Worm (Caenorhabditis elegans) whole organism, L4 larva: ENCODE results near the gene F59B10.2.

Experiments
- F10B5.3 ChIP-seq: sonication (generic microtip); optimal IDR thresholded peaks from 2 replicates; lab custom pipeline; 2016; ENCODE audit warnings: mild to moderate bottlenecking, missing genetic modification characterization, missing compliant biosample characterization
- F37D6.2 ChIP-seq: sonication (generic microtip); optimal IDR thresholded peaks from 2 replicates; lab custom pipeline; 2016; ENCODE audit warnings: mild to moderate bottlenecking, missing genetic modification characterization, missing compliant biosample characterization
- T20F7.1 ChIP-seq: fragments of 200-800 bp; sonication (Bioruptor generic); optimal IDR thresholded peaks from 2 replicates; lab custom pipeline; 2018; ENCODE audit warnings: mild to moderate bottlenecking, missing genetic modification characterization, missing compliant biosample characterization
- Y5F2A.4 ChIP-seq: fragments of 200-800 bp; sonication (Bioruptor generic); optimal IDR thresholded peaks from 2 replicates; lab custom pipeline; 2018; ENCODE audit warnings: mild to moderate bottlenecking, missing genetic modification characterization, missing compliant biosample characterization
- Y75B8A.6 ChIP-seq: fragments of 200-800 bp; sonication (Bioruptor generic); IDR thresholded peaks from 2 replicates; pipeline ENCODE4 v1.3.6; 2022; ENCODE audit warnings: missing genetic modification reagents, missing genetic modification characterization, missing compliant biosample characterization
- aha-1 ChIP-seq: fragments of 150-350 bp; peaks from one replicate; lab custom pipeline; 2014; ENCODE audit warnings: missing biosample characterization, missing genetic modification characterization
- aly-2 ChIP-seq: sonication (generic microtip); optimal IDR thresholded peaks from 2 replicates; lab custom pipeline; 2018; ENCODE audit warnings: missing biosample characterization, missing genetic modification characterization
- ama-1 ChIP-seq: fragments of 150-350 bp; optimal IDR thresholded peaks from 2 replicates; lab custom pipeline; 2014; ENCODE audit warnings: inconsistent platforms, mixed read lengths
- arid-1 ChIP-seq: fragments of 200-800 bp; sonication (Bioruptor generic); conservative IDR thresholded peaks from 2 replicates; pipeline ENCODE4 v1.3.6; 2022; ENCODE audit warnings: missing genetic modification reagents, missing genetic modification characterization, missing compliant biosample characterization
- attf-4 ChIP-seq: sonication (generic microtip); optimal IDR thresholded peaks from 3 replicates; lab custom pipeline; 2017; ENCODE audit warnings: missing biosample characterization, missing genetic modification characterization
- ceh-28 ChIP-seq: fragments of 150-350 bp; optimal IDR thresholded peaks from 2 replicates; lab custom pipeline; 2014; ENCODE audit warnings: missing biosample characterization, missing genetic modification reagents, missing genetic modification characterization
- ceh-32 ChIP-seq: sonication (generic microtip); optimal IDR thresholded peaks from 2 replicates; lab custom pipeline; 2016; ENCODE audit warnings: mild to moderate bottlenecking, missing genetic modification characterization, missing compliant biosample characterization; ENCODE audit not compliant: poor library complexity
- daf-12 ChIP-seq: fragments of 150-350 bp; optimal IDR thresholded peaks from 2 replicates; lab custom pipeline; 2014; ENCODE audit warnings: missing biosample characterization, missing genetic modification reagents, missing genetic modification characterization
- daf-16 ChIP-seq, 3 experiments: sonication (generic microtip); optimal IDR thresholded peaks; 2 replicates each; lab custom pipeline; 2016 to 2017; ENCODE audit warnings: missing genetic modification characterization in 3 of 3, missing genetic modification reagents in 3 of 3, mild to moderate bottlenecking in 2 of 3, missing compliant biosample characterization in 2 of 3, missing biosample characterization in 1 of 3, moderate library complexity in 1 of 3
- daf-19 ChIP-seq: fragments of 200-800 bp; sonication (Bioruptor generic); conservative IDR thresholded peaks from 2 replicates; pipeline ENCODE4 v1.3.6; 2022; ENCODE audit warnings: missing genetic modification characterization, missing compliant biosample characterization
- dmd-6 ChIP-seq: fragments of 200-800 bp; sonication (Bioruptor generic); IDR thresholded peaks from 2 replicates; pipeline ENCODE4 v1.3.6; 2022; ENCODE audit warnings: missing genetic modification reagents, missing genetic modification characterization, missing compliant biosample characterization
- dmd-9 ChIP-seq: fragments of 200-800 bp; sonication (Bioruptor generic); IDR thresholded peaks from 2 replicates; pipeline ENCODE4 v1.3.6; 2022; ENCODE audit warnings: missing genetic modification reagents, missing genetic modification characterization, missing compliant biosample characterization
- dve-1 ChIP-seq: sonication (generic microtip); optimal IDR thresholded peaks from 2 replicates; lab custom pipeline; 2017; ENCODE audit warnings: antibody characterized with exemption, mild to moderate bottlenecking, missing genetic modification characterization, missing compliant biosample characterization; ENCODE audit not compliant: insufficient read depth
- fos-1 ChIP-seq: fragments of 150-350 bp; optimal IDR thresholded peaks from 2 replicates; lab custom pipeline; 2014; ENCODE audit warnings: missing biosample characterization, missing genetic modification characterization
- gei-8 ChIP-seq: fragments of 200-800 bp; sonication (Bioruptor generic); optimal IDR thresholded peaks from 2 replicates; lab custom pipeline; 2018; ENCODE audit warnings: mild to moderate bottlenecking, missing genetic modification characterization, missing compliant biosample characterization
- lim-7 ChIP-seq: fragments of 200-800 bp; sonication (Bioruptor generic); IDR thresholded peaks from 2 replicates; pipeline ENCODE4 v1.3.6; 2022; ENCODE audit warnings: missing genetic modification characterization, missing compliant biosample characterization
- lin-13 ChIP-seq: fragments of 150-350 bp; optimal IDR thresholded peaks from 2 replicates; lab custom pipeline; 2014; ENCODE audit warnings: missing biosample characterization, missing genetic modification reagents, missing genetic modification characterization
- lin-29 ChIP-seq: fragments of 200-800 bp; sonication (Bioruptor generic); IDR thresholded peaks from 2 replicates; pipeline ENCODE4 v1.3.6; 2022; ENCODE audit warnings: missing genetic modification reagents, missing genetic modification characterization, missing compliant biosample characterization
- lin-38 ChIP-seq: fragments of 200-800 bp; sonication (Bioruptor generic); IDR thresholded peaks from 2 replicates; pipeline ENCODE4 v1.3.6; 2022; ENCODE audit warnings: missing genetic modification reagents, missing genetic modification characterization, missing compliant biosample characterization
- lin-39 ChIP-seq: fragments of 150-350 bp; optimal IDR thresholded peaks from 2 replicates; lab custom pipeline; 2014; ENCODE audit warnings: missing biosample characterization, missing genetic modification reagents, missing genetic modification characterization
- lir-3 ChIP-seq: sonication (generic microtip); optimal IDR thresholded peaks from 2 replicates; lab custom pipeline; 2016; ENCODE audit warnings: mild to moderate bottlenecking, missing genetic modification characterization, missing compliant biosample characterization
- lsy-2 ChIP-seq, 2 experiments: fragments of 150-350 bp in 1 of 2; sonication (generic microtip) in 1 of 2; optimal IDR thresholded peaks; 2 replicates each; lab custom pipeline; 2014 to 2017; ENCODE audit warnings: missing biosample characterization in 2 of 2, missing genetic modification characterization in 2 of 2
- madf-5 ChIP-seq, 2 experiments: fragments of 200-800 bp; sonication (Bioruptor generic); IDR thresholded peaks; 2 replicates each; pipeline ENCODE4 v1.3.6; 2022; ENCODE audit warnings: missing compliant biosample characterization in 2 of 2, missing genetic modification characterization in 2 of 2
- madf-9 ChIP-seq: fragments of 200-800 bp; sonication (Bioruptor generic); conservative IDR thresholded peaks from 2 replicates; pipeline ENCODE4 v1.3.6; 2022; ENCODE audit warnings: missing genetic modification reagents, missing genetic modification characterization, missing compliant biosample characterization
- mdl-1 ChIP-seq, 2 experiments: fragments of 150-350 bp in 1 of 2; sonication (generic microtip) in 1 of 2; optimal IDR thresholded peaks; 2 replicates each; lab custom pipeline; 2014 to 2017; ENCODE audit warnings: missing biosample characterization in 2 of 2, missing genetic modification characterization in 2 of 2
- mdt-29 ChIP-seq: fragments of 200-800 bp; sonication (Bioruptor generic); IDR thresholded peaks from 2 replicates; pipeline ENCODE4 v1.3.6; 2022; ENCODE audit warnings: missing genetic modification reagents, missing genetic modification characterization, missing compliant biosample characterization
- mes-2 ChIP-seq: sonication (generic microtip); optimal IDR thresholded peaks from 2 replicates; lab custom pipeline; 2016; ENCODE audit warnings: missing genotype, mild to moderate bottlenecking, missing genetic modification characterization, missing compliant biosample characterization; ENCODE audit not compliant: poor library complexity, severe bottlenecking
- nhr-11 ChIP-seq: fragments of 150-350 bp; optimal IDR thresholded peaks from 2 replicates; lab custom pipeline; 2014; ENCODE audit warnings: missing biosample characterization, missing genetic modification characterization
- nhr-111 ChIP-seq: fragments of 200-800 bp; sonication (Bioruptor generic); optimal IDR thresholded peaks from 2 replicates; lab custom pipeline; 2018; ENCODE audit warnings: mild to moderate bottlenecking, missing genetic modification characterization, missing compliant biosample characterization
- nhr-237 ChIP-seq: sonication (generic microtip); optimal IDR thresholded peaks from 2 replicates; lab custom pipeline; 2017; ENCODE audit warnings: missing biosample characterization, missing genetic modification characterization
- nhr-28 ChIP-seq: fragments of 150-350 bp; optimal IDR thresholded peaks from 2 replicates; lab custom pipeline; 2014; ENCODE audit warnings: missing biosample characterization, missing genetic modification characterization
- nhr-42 ChIP-seq: fragments of 200-800 bp; sonication (Bioruptor generic); IDR thresholded peaks from 2 replicates; pipeline ENCODE4 v1.3.6; 2022; ENCODE audit warnings: missing genetic modification characterization, missing compliant biosample characterization
- nhr-6 ChIP-seq: fragments of 150-350 bp; optimal IDR thresholded peaks from 2 replicates; lab custom pipeline; 2014; ENCODE audit warnings: missing biosample characterization, missing genetic modification characterization
- nhr-76 ChIP-seq: fragments of 150-350 bp; optimal IDR thresholded peaks from 2 replicates; lab custom pipeline; 2014; ENCODE audit warnings: missing biosample characterization, missing genetic modification characterization
- pha-4 ChIP-seq, 2 experiments: fragments of 150-350 bp in 1 of 2; fragments of 200-800 bp in 1 of 2; sonication (Bioruptor generic) in 1 of 2; IDR thresholded peaks in 1 of 2; optimal IDR thresholded peaks in 1 of 2; 2 replicates each; pipeline versions ENCODE4 v1.3.6 to Lab custom; 2014 to 2022; ENCODE audit warnings: missing genetic modification characterization in 2 of 2, missing genetic modification reagents in 2 of 2, missing biosample characterization in 1 of 2, missing compliant biosample characterization in 1 of 2
- pqm-1 ChIP-seq: sonication (generic microtip); optimal IDR thresholded peaks from 2 replicates; lab custom pipeline; 2017; ENCODE audit warnings: missing biosample characterization, missing genetic modification characterization
- saeg-2 ChIP-seq: fragments of 200-800 bp; sonication (Bioruptor generic); IDR thresholded peaks from 2 replicates; pipeline ENCODE4 v1.3.6; 2022; ENCODE audit warnings: missing genetic modification reagents, missing genetic modification characterization, missing compliant biosample characterization
- sdz-12 ChIP-seq: fragments of 200-800 bp; sonication (Bioruptor generic); optimal IDR thresholded peaks from 2 replicates; lab custom pipeline; 2018; ENCODE audit warnings: mild to moderate bottlenecking, missing genetic modification characterization, missing compliant biosample characterization
- snpc-4 ChIP-seq: fragments of 150-350 bp; optimal IDR thresholded peaks from 2 replicates; lab custom pipeline; 2014; ENCODE audit warnings: missing biosample characterization, missing genetic modification characterization
- spr-3 ChIP-seq: fragments of 200-800 bp; sonication (Bioruptor generic); optimal IDR thresholded peaks from 2 replicates; lab custom pipeline; 2018; ENCODE audit warnings: mild to moderate bottlenecking, missing genetic modification characterization, missing compliant biosample characterization
- tra-1 ChIP-seq: fragments of 200-800 bp; sonication (Bioruptor generic); IDR thresholded peaks from 2 replicates; pipeline ENCODE4 v1.3.6; 2022; ENCODE audit warnings: missing genetic modification reagents, missing genetic modification characterization, missing compliant biosample characterization
- unc-130 ChIP-seq: sonication (generic microtip); optimal IDR thresholded peaks from 2 replicates; lab custom pipeline; 2016; ENCODE audit warnings: missing genetic modification reagents, missing genetic modification characterization, missing compliant biosample characterization
- unc-39 ChIP-seq: sonication (generic microtip); optimal IDR thresholded peaks from 2 replicates; lab custom pipeline; 2017; ENCODE audit warnings: missing biosample characterization, missing genetic modification characterization
- unc-62 ChIP-seq, 3 experiments: fragments of 150-350 bp in 1 of 3; sonication (generic microtip); optimal IDR thresholded peaks in 2 of 3; peaks in 1 of 3; 1 replicate in 1 of 3; 2 replicates in 2 of 3; lab custom pipeline; 2014 to 2017; ENCODE audit warnings: missing biosample characterization in 3 of 3, missing genetic modification characterization in 3 of 3, missing genetic modification reagents in 3 of 3, missing genotype in 1 of 3
- zip-2 ChIP-seq: fragments of 150-350 bp; optimal IDR thresholded peaks from 2 replicates; lab custom pipeline; 2014; ENCODE audit warnings: missing biosample characterization, missing genetic modification characterization
- ztf-7 ChIP-seq: fragments of 150-350 bp; optimal IDR thresholded peaks from 2 replicates; lab custom pipeline; 2014; ENCODE audit warnings: missing biosample characterization, missing genetic modification characterization

Gene F59B10.2

DNA sequence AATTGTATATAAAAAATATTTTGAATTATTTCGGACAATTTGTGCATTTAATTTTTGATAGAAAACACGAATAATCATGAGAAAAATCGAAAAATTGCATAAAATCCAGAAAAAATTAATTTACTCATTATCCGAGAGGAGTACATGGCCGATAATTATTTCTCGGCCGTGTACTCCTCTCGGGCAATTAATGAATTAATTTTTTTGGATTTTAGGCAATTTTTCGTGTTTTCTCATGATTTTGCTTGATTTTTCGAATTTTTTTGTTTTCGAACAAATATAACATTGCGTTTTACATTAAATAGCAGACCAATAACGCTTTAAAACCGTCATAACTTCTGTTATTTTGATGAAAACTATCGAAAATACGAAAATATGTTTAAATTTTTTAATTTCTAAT, 28.3 kb upstream of the F59B10.2 start (continued):
- no peak for TF ChIP-seq F37D6.2 (tag; lab: Kevin White, UChicago)
- no peak for TF ChIP-seq gei-8 (GFP tag; lab: Kevin White, UChicago)
- TF ChIP-seq arid-1 (GFP tag; lab: Robert Waterston, UW) = no peak
- TF ChIP-seq zip-2 = no peak
- TF ChIP-seq Y5F2A.4 (GFP tag; lab: Kevin White, UChicago) = no peak
- TF ChIP-seq pqm-1 (tag; lab: Kevin White, UChicago) = no peak
- peak in 1 of 2 experiments; percentile 75 for TF ChIP-seq lsy-2 (tag; optimal IDR thresholded peaks at IDR 0.05; lab: Kevin White, UChicago)
- no peak for TF ChIP-seq ama-1
- TF ChIP-seq ceh-28 (tag; lab: Kevin White, UChicago) = no peak
- TF ChIP-seq lim-7 (GFP tag; lab: Robert Waterston, UW) = no peak
- TF ChIP-seq daf-16 (GFP tag; optimal IDR thresholded peaks at IDR 0.05; lab: Kevin White, UChicago) = no peak
- no peak for TF ChIP-seq daf-16 (tag; optimal IDR thresholded peaks at IDR 0.05; lab: Kevin White, UChicago)
- TF ChIP-seq nhr-11 = peak; percentile 45
- 0 out of 4 replicates have a peak, but pooled peaks of 1 of the 2 experiments have one; percentile 36 for TF ChIP-seq madf-5 (GFP tag; IDR thresholded peaks at IDR 0.05; lab: Robert Waterston, UW)
- TF ChIP-seq mes-2 (tag; lab: Kevin White, UChicago) = peak; percentile 97
- TF ChIP-seq unc-130 (GFP tag; lab: Kevin White, UChicago) = peak; percentile 63
- peak; percentile 60 for TF ChIP-seq dve-1 (tag; lab: Kevin White, UChicago)
- no peak for TF ChIP-seq Y75B8A.6 (GFP tag; lab: Robert Waterston, UW)
- no peak for TF ChIP-seq F10B5.3 (tag; lab: Kevin White, UChicago)
- TF ChIP-seq aly-2 (tag; lab: Kevin White, UChicago) = no peak
- no peak for TF ChIP-seq attf-4
- TF ChIP-seq lin-13 (GFP tag; lab: Kevin White, UChicago) = no peak
- peak; percentile 48 for TF ChIP-seq dmd-6 (GFP tag; lab: Robert Waterston, UW)
- TF ChIP-seq dmd-9 (GFP tag; lab: Robert Waterston, UW) = peak; percentile 88
- TF ChIP-seq saeg-2 = no peak
- no peak for TF ChIP-seq nhr-237 (tag; lab: Kevin White, UChicago)
- peak; percentile 72 for TF ChIP-seq madf-9 (GFP tag; lab: Robert Waterston, UW)
- no peak for TF ChIP-seq nhr-42
- TF ChIP-seq spr-3 (GFP tag; lab: Kevin White, UChicago) = no peak
- TF ChIP-seq lin-29 = no peak
- peak; percentile 66 for TF ChIP-seq tra-1 (GFP tag; lab: Robert Waterston, UW)
- peak; percentile 63 for TF ChIP-seq lin-38 (GFP tag; lab: Robert Waterston, UW)
- no peak for TF ChIP-seq pha-4 (GFP tag; IDR thresholded peaks at IDR 0.05; lab: Robert Waterston, UW)
- no peak for TF ChIP-seq pha-4 (tag; optimal IDR thresholded peaks at IDR 0.05; lab: Kevin White, UChicago)
- no peak for TF ChIP-seq mdt-29
- TF ChIP-seq nhr-76 (tag; lab: Kevin White, UChicago) = no peak
- TF ChIP-seq mdl-1 (tag; optimal IDR thresholded peaks at IDR 0.05; lab: Kevin White, UChicago) = no peak
- TF ChIP-seq ztf-7 (tag; lab: Kevin White, UChicago) = no peak
- no peak for TF ChIP-seq lir-3 (tag; lab: Kevin White, UChicago)
- no peak for TF ChIP-seq nhr-111 (GFP tag; lab: Kevin White, UChicago)
- TF ChIP-seq unc-62 (GFP tag; optimal IDR thresholded peaks at IDR 0.05 in 1 of 2; lab: Kevin White, UChicago) = no peak
- TF ChIP-seq unc-62 (tag; optimal IDR thresholded peaks at IDR 0.05; lab: Kevin White, UChicago) = no peak
- TF ChIP-seq snpc-4 (tag; lab: Kevin White, UChicago) = no peak
- TF ChIP-seq ceh-32 (tag; lab: Kevin White, UChicago) = no peak
- no peak for TF ChIP-seq lin-39 (tag; lab: Kevin White, UChicago)
- peak; percentile 30 for TF ChIP-seq nhr-6 (tag; lab: Kevin White, UChicago)
- TF ChIP-seq T20F7.1 (GFP tag; lab: Kevin White, UChicago) = no peak
- no peak for TF ChIP-seq sdz-12 (GFP tag; lab: Kevin White, UChicago)
- no peak for TF ChIP-seq daf-19 (GFP tag; lab: Robert Waterston, UW)
- TF ChIP-seq daf-12 (tag; lab: Kevin White, UChicago) = no peak
- TF ChIP-seq unc-39 (tag; lab: Kevin White, UChicago) = no peak
- TF ChIP-seq nhr-28 = no peak
- peak; percentile 61 for TF ChIP-seq aha-1 (tag; lab: Kevin White, UChicago)
- no peak for TF ChIP-seq fos-1 (tag; lab: Kevin White, UChicago)
